Fruit fly (Drosophila melanogaster): ENCODE measurements around the gene OtopLc.

- TF ChIP-seq CG5204 (GFP tag; optimal IDR thresholded peaks at IDR 0.05) (no peak), cnc (optimal IDR thresholded peaks at IDR 0.05) (no peak), ovo (GFP tag; optimal IDR thresholded peaks at IDR 0.05) (no peak), CG1620 (GFP tag; optimal IDR thresholded peaks at IDR 0.05) (no peak), Hr96 (GFP tag; optimal IDR thresholded peaks at IDR 0.05) (no peak), Mnt (GFP tag; optimal IDR thresholded peaks at IDR 0.05) (no peak), CG14711 (tag; optimal IDR thresholded peaks at IDR 0.05) (no peak), CG11617 (GFP tag; optimal IDR thresholded peaks at IDR 0.05) (no peak), Clk (GFP tag; optimal IDR thresholded peaks at IDR 0.05) (no peak), toe (GFP tag; optimal IDR thresholded peaks at IDR 0.05) (no peak), kay (GFP tag; ENCODE audit: borderline replicate concordance) (no peak)
Observed at dm6 chrX:5618562-5618961, 44.1 kb downstream of the OtopLc start, which contains the start of gene RhoGAP5A.
